Worm (Caenorhabditis elegans) whole organism, young adult: ENCODE data around the gene col-128.

Source experiments
- F37B4.10 ChIP-seq: fragments of 200-800 bp; sonication (Bioruptor generic); IDR thresholded peaks from 2 replicates; pipeline ENCODE4 v1.3.6; 2022; ENCODE audit warnings: missing genetic modification characterization, missing compliant biosample characterization
- akir-1 ChIP-seq: fragments of 200-800 bp; sonication (Bioruptor generic); optimal IDR thresholded peaks from 2 replicates; lab custom pipeline; 2018; ENCODE audit warnings: mild to moderate bottlenecking, missing genetic modification characterization, moderate library complexity, missing compliant biosample characterization
- nfya-1 ChIP-seq: sonication (generic microtip); optimal IDR thresholded peaks from 2 replicates; lab custom pipeline; 2017; ENCODE audit warnings: antibody characterized with exemption, missing compliant biosample characterization, missing genetic modification characterization, borderline replicate concordance; ENCODE audit not compliant: insufficient read depth
- nfyb-1 ChIP-seq: fragments of 200-800 bp; sonication (Bioruptor generic); IDR thresholded peaks from 2 replicates; pipeline ENCODE4 v1.3.6; 2022; ENCODE audit warnings: missing genetic modification reagents, missing genetic modification characterization, missing compliant biosample characterization
- nhr-179 ChIP-seq: sonication (generic microtip); optimal IDR thresholded peaks from 2 replicates; lab custom pipeline; 2016; ENCODE audit warnings: mild to moderate bottlenecking, missing genetic modification characterization, missing compliant biosample characterization
- nhr-90 ChIP-seq: sonication (generic microtip); optimal IDR thresholded peaks from 2 replicates; lab custom pipeline; 2016; ENCODE audit warnings: missing genotype, mild to moderate bottlenecking, missing genetic modification characterization, missing compliant biosample characterization
- pha-4 ChIP-seq: fragments of 150-350 bp; sonication (generic microtip); optimal IDR thresholded peaks from 2 replicates; lab custom pipeline; 2014; ENCODE audit warnings: missing biosample characterization, missing genetic modification reagents, missing genetic modification characterization
- unc-130 ChIP-seq: sonication (generic microtip); optimal IDR thresholded peaks from 2 replicates; lab custom pipeline; 2016; ENCODE audit warnings: missing genetic modification reagents, missing genetic modification characterization, missing compliant biosample characterization
- ztf-26 ChIP-seq: sonication (generic microtip); optimal IDR thresholded peaks from 2 replicates; lab custom pipeline; 2017; ENCODE audit warnings: missing genetic modification characterization, missing compliant biosample characterization

ce11 chrIV:11566146-11566545 lies 14.4 kb upstream of the col-128 start, which contains the start of gene sec-24.1:
- no peak for TF ChIP-seq nhr-90 (tag; lab: Kevin White, UChicago)
- TF ChIP-seq nhr-179 (tag; lab: Kevin White, UChicago), result no peak
- no peak for TF ChIP-seq F37B4.10 (GFP tag; lab: Robert Waterston, UW)
- no peak for TF ChIP-seq akir-1 (GFP tag; lab: Kevin White, UChicago)
- TF ChIP-seq nfya-1 (tag; lab: Kevin White, UChicago), result no peak
- peak; percentile 59; the same call in 1 of the 2 replicates for TF ChIP-seq nfyb-1
- TF ChIP-seq unc-130 (GFP tag; lab: Kevin White, UChicago), result no peak
- TF ChIP-seq pha-4 (tag; lab: Kevin White, UChicago), result no peak
- TF ChIP-seq ztf-26 (tag; lab: Kevin White, UChicago), result peak; percentile 18
